Fruit fly (Drosophila melanogaster) Kc167 (cell line): ENCODE measurements around the gene Ranbp21.

Experiments used
- Myc ChIP-seq: fragments of >200 bp; optimal IDR thresholded peaks from 2 replicates; lab custom pipeline; 2017; ENCODE audit warnings: missing external identifiers
- h ChIP-seq: fragments of >200 bp; optimal IDR thresholded peaks from 3 replicates; lab custom pipeline; 2018; ENCODE audit warnings: missing external identifiers
- insv ChIP-seq: fragments of >200 bp; optimal IDR thresholded peaks from 3 replicates; lab custom pipeline; 2018; ENCODE audit warnings: missing external identifiers
- ttk ChIP-seq: sonication (Bioruptor generic); optimal IDR thresholded peaks from 2 replicates; lab custom pipeline; 2017; ENCODE audit warnings: missing external identifiers

- TF ChIP-seq insv, result no peak
- no peak for TF ChIP-seq Myc (lab: Kevin White, UChicago)
- no peak for TF ChIP-seq h (lab: Kevin White, UChicago)
- TF ChIP-seq ttk (lab: Kevin White, UChicago), result no peak
These were observed 14.4 kb downstream of the Ranbp21 start for dm6 chrX:19637434-19638327.
